Fruit fly (Drosophila melanogaster) ovary, adult (tissue): ENCODE measurements around the gene M1BP.

ENCODE experiments used
- CG17801 ChIP-seq: fragments of 200-800 bp; optimal IDR thresholded peaks from 2 replicates; lab custom pipeline; 2019; ENCODE audit warnings: missing biosample characterization, mild to moderate bottlenecking, missing genetic modification characterization, moderate library complexity; ENCODE audit not compliant: partially characterized antibody

Gene M1BP

dm6 chr3R:8741248-8741647, 9.8 kb upstream of the M1BP start:
- no peak for TF ChIP-seq CG17801 (GFP tag; lab: Kevin White, UChicago)

dm6 chr3R:8740118-8740517, 8.6 kb upstream of the M1BP start:
- no peak for TF ChIP-seq CG17801 (GFP tag; lab: Kevin White, UChicago)

DNA sequence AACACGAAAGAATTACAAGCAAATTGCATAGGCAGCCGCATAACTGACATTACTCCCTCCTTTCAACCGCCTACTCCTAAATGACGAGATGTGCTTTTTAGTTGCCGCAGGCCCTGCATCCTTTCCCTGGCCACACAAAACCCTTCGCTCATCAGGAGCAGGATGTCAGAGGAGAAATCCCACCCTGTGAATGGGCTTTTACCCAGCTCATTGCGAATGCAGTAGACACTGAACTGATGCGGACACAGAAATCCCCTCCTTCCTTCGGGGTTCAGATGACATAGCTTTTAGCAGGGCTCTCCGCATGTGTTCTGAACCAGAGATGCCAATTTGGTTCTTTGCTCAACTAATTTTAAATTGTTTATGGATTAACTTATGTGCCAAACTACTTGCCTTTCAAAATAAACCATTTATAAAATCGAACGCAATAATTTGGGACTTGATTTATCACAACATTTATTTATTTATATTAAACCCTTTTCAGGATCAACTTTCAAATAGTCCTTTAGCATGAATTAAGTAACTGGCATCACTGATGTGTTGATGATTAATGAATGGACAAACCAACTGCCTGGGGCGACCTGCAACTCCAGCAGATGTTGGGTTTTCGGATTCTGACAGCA, 7.8 kb upstream of the M1BP start:
- TF ChIP-seq CG17801 (GFP tag; lab: Kevin White, UChicago), result no peak

DNA sequence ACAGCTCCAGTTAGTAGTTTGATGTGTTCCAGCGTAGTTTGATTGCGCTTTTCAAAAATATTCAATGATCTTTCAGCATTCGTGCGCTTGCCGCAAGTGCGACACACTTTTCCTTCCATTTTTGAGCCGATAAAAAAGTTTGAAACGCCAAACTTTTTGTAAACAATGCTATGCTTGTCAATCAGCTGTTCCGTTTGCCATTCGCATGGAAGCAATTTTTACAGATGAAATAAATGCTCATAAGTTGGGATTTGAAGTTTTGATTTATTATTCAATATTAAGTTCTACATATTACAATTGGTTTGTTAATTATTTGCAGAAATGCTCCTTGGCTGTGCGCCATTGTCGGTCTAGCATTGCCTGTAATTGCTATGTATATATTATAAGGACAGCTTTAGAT, 2.0 kb downstream of the M1BP start, which contains the start of gene ranshi:
Gene ranshi, minus strand, starts transcription at position 152 of the 400 bp plus-strand sequence.
- TF ChIP-seq CG17801 (GFP tag; lab: Kevin White, UChicago), result no peak

- no peak for TF ChIP-seq CG17801 (GFP tag; lab: Kevin White, UChicago)
Observed at dm6 chr3R:8726632-8727031, 4.9 kb downstream of the M1BP start, which contains the start of gene CG8159. TSS of gene CG8159 (plus strand) at chr3R:8726854.

DNA sequence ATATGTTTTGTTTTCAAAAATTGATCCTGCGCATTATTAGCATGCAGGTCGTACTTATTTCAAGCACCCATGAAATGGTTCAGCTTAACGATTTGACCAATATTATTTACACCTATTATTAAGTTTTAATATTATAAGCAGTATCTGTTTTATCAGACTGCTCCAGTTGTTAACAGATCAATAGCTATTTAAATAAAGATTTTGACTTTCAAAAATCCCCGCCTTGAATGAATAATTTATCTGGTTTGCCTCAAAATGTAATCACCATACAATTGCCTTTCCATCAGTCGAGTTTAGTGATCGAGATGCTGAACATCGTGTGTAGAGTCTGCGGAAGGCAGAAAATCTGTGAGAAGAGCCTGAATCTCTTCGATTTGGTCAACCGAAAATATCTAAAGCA, 6.3 kb downstream of the M1BP start, which contains the start of gene ouib:
Gene ouib, plus strand, starts transcription at position 301 of the 400 bp plus-strand sequence.
- TF ChIP-seq CG17801 (GFP tag; lab: Kevin White, UChicago), result no peak

DNA sequence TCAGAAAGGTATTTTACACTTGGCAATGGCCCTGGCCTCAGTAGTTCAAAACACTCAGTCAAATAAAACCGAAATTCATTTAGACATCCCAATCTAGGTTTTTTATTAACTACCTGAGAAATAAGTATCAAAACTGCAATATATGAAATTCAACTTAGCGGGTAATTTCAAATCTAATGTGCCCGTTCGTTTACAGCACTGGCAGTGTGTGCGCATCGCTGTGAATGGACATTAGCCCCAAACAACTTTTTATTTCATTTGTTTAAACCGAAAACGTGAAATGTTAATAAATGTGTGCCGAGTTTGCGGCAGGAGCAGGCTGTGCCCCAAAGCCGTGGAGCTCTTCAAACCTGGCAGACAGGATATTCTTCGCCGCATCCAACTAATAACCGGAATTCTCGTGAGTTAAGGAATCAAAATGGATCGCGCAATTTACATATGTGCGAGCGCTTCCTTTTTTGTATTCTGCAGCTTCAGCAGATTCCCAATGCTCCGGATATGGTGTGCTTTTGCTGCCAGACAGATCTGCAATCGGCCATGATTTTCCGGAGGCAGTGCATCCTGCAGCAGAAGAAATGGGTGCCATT, 8.4 kb downstream of the M1BP start, which contains the start of gene nom:
Gene nom, plus strand, starts transcription at position 213 of the 587 bp plus-strand sequence.
- no peak for TF ChIP-seq CG17801 (GFP tag; lab: Kevin White, UChicago)

- no peak for TF ChIP-seq CG17801 (GFP tag; lab: Kevin White, UChicago)
Observed at dm6 chr3R:8721071-8721470, 10.4 kb downstream of the M1BP start, which contains the start of gene CG8136. TSS of gene CG8136 (plus strand) at chr3R:8721371.

- no peak for TF ChIP-seq CG17801 (GFP tag; lab: Kevin White, UChicago)
Observed at dm6 chr3R:8718898-8719297, 12.6 kb downstream of the M1BP start, which contains the start of gene CG11760. TSS of gene CG11760 (plus strand) at chr3R:8719198.

- TF ChIP-seq CG17801 (GFP tag; lab: Kevin White, UChicago), result no peak
Observed at dm6 chr3R:8718356-8718755, 13.1 kb downstream of the M1BP start, which contains the start of gene Cks85A. TSS of gene Cks85A (minus strand) at chr3R:8718456.

dm6 chr3R:8716551-8716879, 15.0 kb downstream of the M1BP start:
- no peak for TF ChIP-seq CG17801 (GFP tag; lab: Kevin White, UChicago)

- peak; percentile 2 for TF ChIP-seq CG17801 (GFP tag; lab: Kevin White, UChicago)
Observed at dm6 chr3R:8715851-8716550, 15.5 kb downstream of the M1BP start, which contains the start of gene TMEM216. TSS of gene TMEM216 (plus strand) at chr3R:8716243.

- no peak for TF ChIP-seq CG17801 (GFP tag; lab: Kevin White, UChicago)
Observed at dm6 chr3R:8715371-8715770, 16.1 kb downstream of the M1BP start.

dm6 chr3R:8712722-8713131, 18.8 kb downstream of the M1BP start, which contains the start of gene CG8112:
TSS of gene CG8112 (plus strand) at chr3R:8712933.
- peak; percentile 76 for TF ChIP-seq CG17801 (GFP tag; lab: Kevin White, UChicago)

dm6 chr3R:8711890-8712449, 19.5 kb downstream of the M1BP start:
- no peak for TF ChIP-seq CG17801 (GFP tag; lab: Kevin White, UChicago)
